Fruit fly (Drosophila melanogaster): ENCODE data around the gene CG32086.

DNA sequence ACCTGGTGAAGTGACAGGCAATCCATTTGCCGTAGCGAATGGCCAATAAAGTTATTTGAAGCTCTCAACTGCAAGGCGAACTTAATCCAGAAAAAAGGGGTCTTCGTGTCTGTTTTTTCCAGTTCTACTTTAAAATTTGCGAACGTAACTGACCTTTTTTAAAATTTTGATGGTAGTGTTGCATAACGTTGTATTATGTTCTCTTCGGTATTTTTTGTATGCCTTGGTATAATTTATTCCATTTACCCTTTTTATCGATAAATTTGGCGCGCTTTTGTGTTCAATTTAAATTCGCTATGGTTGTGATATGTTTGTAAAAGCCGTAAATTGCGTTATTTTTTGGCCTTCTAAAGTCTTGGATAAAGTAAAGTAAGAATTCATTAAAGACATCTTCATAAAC lies 46.8 kb upstream of the CG32086 start:
- TF ChIP-seq Dip3 (GFP tag; optimal IDR thresholded peaks at IDR 0.05) (no peak), CG2202 (tag; optimal IDR thresholded peaks at IDR 0.05) (no peak), slp2 (GFP tag; optimal IDR thresholded peaks at IDR 0.05) (no peak), CG6272 (GFP tag; IDR thresholded peaks at IDR 0.05) (no peak), cwo (GFP tag; optimal IDR thresholded peaks at IDR 0.05) (no peak), lov (optimal IDR thresholded peaks at IDR 0.05) (no peak), lov (GFP tag; IDR thresholded peaks at IDR 0.05) (no peak), Opbp (GFP tag; IDR thresholded peaks at IDR 0.05; ENCODE audit: partially characterized antibody) (no peak), CG11504 (tag; optimal IDR thresholded peaks at IDR 0.05) (no peak), CG1602 (GFP tag; optimal IDR thresholded peaks at IDR 0.05) (no peak), CG11456 (GFP tag; IDR thresholded peaks at IDR 0.05) (no peak), CG5180 (GFP tag; optimal IDR thresholded peaks at IDR 0.05) (no peak), rib (GFP tag; IDR thresholded peaks at IDR 0.05) (no peak), CG9727 (GFP tag; optimal IDR thresholded peaks at IDR 0.05) (no peak), Kr (GFP tag; optimal IDR thresholded peaks at IDR 0.05) (no peak)
